Fruit fly (Drosophila melanogaster): ENCODE measurements around the gene chm.
A peak's percentile ranks its signal among the peaks of the same experiment; 100 is the strongest.

Gene chm

DNA sequence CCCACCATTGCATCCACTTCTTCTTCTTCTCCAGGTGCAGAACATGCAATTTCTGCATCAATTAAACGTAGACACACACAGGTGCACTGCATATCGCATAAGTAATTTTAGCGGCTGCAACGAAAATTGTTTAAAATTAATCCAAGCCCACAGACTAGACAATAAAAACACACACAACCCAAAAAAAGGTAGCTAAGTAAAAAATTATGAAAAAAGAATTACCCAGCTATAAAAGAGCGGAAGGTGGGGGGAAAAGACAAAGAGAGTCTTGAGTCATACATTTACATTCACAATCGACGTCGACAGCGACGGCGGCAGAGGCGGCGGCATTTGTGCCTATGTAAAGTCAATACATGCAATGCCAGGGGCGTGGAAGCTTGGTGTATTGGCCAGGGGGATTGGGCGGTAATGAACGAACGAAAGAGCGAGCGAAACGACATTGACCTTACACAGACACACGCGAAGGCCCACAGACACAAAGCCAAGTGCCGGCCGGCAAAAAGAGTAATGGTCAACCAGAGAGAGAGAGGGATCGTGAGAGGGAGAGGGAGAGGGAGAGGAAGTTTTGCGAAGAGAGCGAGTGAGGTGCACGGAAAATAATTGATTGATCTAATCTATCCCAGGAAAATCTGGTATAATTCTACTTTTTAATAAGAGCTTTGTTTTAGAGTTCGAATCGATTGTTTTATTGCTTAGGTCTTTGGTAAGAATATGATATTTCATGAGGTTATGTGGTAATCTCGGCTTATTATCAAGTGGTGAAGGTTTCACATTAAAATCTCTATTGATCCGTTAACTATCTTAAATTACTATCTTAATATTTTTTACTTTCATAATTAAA, 6.2 kb downstream of the chm start (continued):
- TF ChIP-seq HLH106 (tag; optimal IDR thresholded peaks at IDR 0.05), result peak; percentile 78
- peak; percentile 59 for TF ChIP-seq sage (GFP tag; optimal IDR thresholded peaks at IDR 0.05)
- TF ChIP-seq dmrt93B (GFP tag; optimal IDR thresholded peaks at IDR 0.05), result peak; percentile 71
- peak in 1 of 2 experiments; percentile 60 for TF ChIP-seq dl (GFP tag; optimal IDR thresholded peaks at IDR 0.05; ENCODE audit: insufficient read depth in 1 of 2, partially characterized antibody in 2 of 2)
- peak; percentile 49 for TF ChIP-seq woc (GFP tag; optimal IDR thresholded peaks at IDR 0.05)
- TF ChIP-seq pan (optimal IDR thresholded peaks at IDR 0.05), result no peak
- peak; percentile 72 for TF ChIP-seq psq (GFP tag; optimal IDR thresholded peaks at IDR 0.05)
- TF ChIP-seq Sp1 (GFP tag; optimal IDR thresholded peaks at IDR 0.05), result peak; percentile 89
- TF ChIP-seq Dfd (GFP tag; optimal IDR thresholded peaks at IDR 0.05), result no peak

DNA sequence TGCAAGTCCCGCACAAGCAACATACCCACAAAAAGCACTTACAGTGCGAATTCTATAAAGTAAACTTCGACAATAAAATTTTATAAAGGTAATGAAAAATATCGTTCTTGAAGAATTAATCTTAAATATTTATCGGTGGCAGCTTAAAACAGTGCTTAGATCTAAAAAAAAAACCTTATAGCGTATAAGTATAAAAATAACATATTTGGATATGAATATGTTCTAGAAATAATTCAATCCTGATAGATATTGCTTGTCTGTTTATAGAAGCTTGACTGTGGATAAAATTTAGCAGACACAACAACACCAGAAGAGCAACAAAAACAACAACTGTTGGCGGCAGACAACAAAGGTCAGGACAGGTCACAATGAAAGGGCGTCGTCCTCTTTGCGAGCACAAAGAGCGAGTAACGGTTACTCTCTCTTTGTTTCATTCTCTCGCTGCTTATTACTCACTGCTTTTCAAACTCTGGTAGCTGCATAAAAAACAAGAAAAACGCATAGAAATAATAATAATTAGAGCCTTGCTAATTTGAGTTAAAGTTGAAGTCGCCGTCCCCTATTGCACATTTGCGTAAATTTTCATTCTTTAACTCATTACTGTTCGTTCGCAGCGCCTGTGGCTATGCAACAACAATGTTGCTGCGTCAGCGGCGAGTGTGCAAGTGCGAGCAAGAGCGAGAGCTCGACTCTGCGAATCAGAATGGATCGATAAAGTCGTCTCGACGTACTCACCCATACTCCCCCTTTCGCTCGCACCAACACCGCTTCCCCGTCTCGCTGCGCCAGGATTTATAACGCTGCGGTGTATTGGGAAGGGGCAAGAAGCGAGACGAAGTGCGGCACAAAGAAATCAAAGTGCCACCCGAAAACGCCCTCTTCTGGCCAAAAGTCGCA, 7.4 kb downstream of the chm start:
- TF ChIP-seq h (GFP tag; optimal IDR thresholded peaks at IDR 0.05) (peak; percentile 70), lola (GFP tag; optimal IDR thresholded peaks at IDR 0.05) (no peak), psq (GFP tag; optimal IDR thresholded peaks at IDR 0.05) (peak; percentile 54), GATAd (GFP tag; optimal IDR thresholded peaks at IDR 0.05) (no peak), dl (GFP tag; optimal IDR thresholded peaks at IDR 0.05; ENCODE audit: insufficient read depth in 1 of 2, partially characterized antibody in 2 of 2) (peak in 1 of 2 experiments; percentile 34), dmrt93B (GFP tag; optimal IDR thresholded peaks at IDR 0.05) (peak; percentile 79), brk (GFP tag; optimal IDR thresholded peaks at IDR 0.05) (no peak), Rel (GFP tag; optimal IDR thresholded peaks at IDR 0.05) (no peak), Rel (tag; optimal IDR thresholded peaks at IDR 0.05) (peak; percentile 87), N (GFP tag; optimal IDR thresholded peaks at IDR 0.05) (no peak), Hr83 (GFP tag; optimal IDR thresholded peaks at IDR 0.05; ENCODE audit: poor library complexity, severe bottlenecking) (peak; percentile 74), CG9705 (GFP tag; optimal IDR thresholded peaks at IDR 0.05) (peak; percentile 89), HLH106 (tag; optimal IDR thresholded peaks at IDR 0.05) (peak; percentile 97), Jra (GFP tag; optimal IDR thresholded peaks at IDR 0.05) (peak; percentile 50), Myc (optimal IDR thresholded peaks at IDR 0.05) (no peak), Mio (GFP tag; optimal IDR thresholded peaks at IDR 0.05) (no peak), woc (GFP tag; optimal IDR thresholded peaks at IDR 0.05) (peak; percentile 3), OdsH (GFP tag; optimal IDR thresholded peaks at IDR 0.05) (peak; percentile 75), rgr (GFP tag; optimal IDR thresholded peaks at IDR 0.05) (peak; percentile 43), sage (GFP tag; optimal IDR thresholded peaks at IDR 0.05) (no peak), br (GFP tag; optimal IDR thresholded peaks at IDR 0.05) (peak; percentile 80), Hnf4 (GFP tag; optimal IDR thresholded peaks at IDR 0.05) (peak; percentile 46), Dfd (GFP tag; optimal IDR thresholded peaks at IDR 0.05) (no peak), foxo (GFP tag; optimal IDR thresholded peaks at IDR 0.05) (peak; percentile 0 to 74), CrebA (GFP tag; optimal IDR thresholded peaks at IDR 0.05; ENCODE audit: borderline replicate concordance) (no peak), fru (GFP tag; optimal IDR thresholded peaks at IDR 0.05) (peak; percentile 67), tai (GFP tag; optimal IDR thresholded peaks at IDR 0.05) (peak; percentile 55), Vsx2 (GFP tag; optimal IDR thresholded peaks at IDR 0.05; ENCODE audit: partially characterized antibody) (no peak), pan (optimal IDR thresholded peaks at IDR 0.05) (no peak), jim (GFP tag; optimal IDR thresholded peaks at IDR 0.05) (no peak), Abd-B (GFP tag; optimal IDR thresholded peaks at IDR 0.05) (no peak), Dif (GFP tag; optimal IDR thresholded peaks at IDR 0.05; ENCODE audit: partially characterized antibody) (peak; percentile 25), Hr78 (GFP tag; optimal IDR thresholded peaks at IDR 0.05) (no peak), ey (GFP tag; optimal IDR thresholded peaks at IDR 0.05) (peak; percentile 61), usp (GFP tag; optimal IDR thresholded peaks at IDR 0.05) (no peak), sv (GFP tag; optimal IDR thresholded peaks at IDR 0.05) (no peak), Sp1 (GFP tag; optimal IDR thresholded peaks at IDR 0.05) (peak; percentile 93), CG32264 (GFP tag; optimal IDR thresholded peaks at IDR 0.05) (peak; percentile 6), dsf (GFP tag; optimal IDR thresholded peaks at IDR 0.05; ENCODE audit: borderline replicate concordance) (peak; percentile 65)

All from whole organism, wandering third instar larva.